Worm (Caenorhabditis elegans): ENCODE results near the gene pitr-5.

- TF ChIP-seq W03F9.2 (tag; optimal IDR thresholded peaks at IDR 0.05), result no peak
- no peak for TF ChIP-seq him-1 (tag; optimal IDR thresholded peaks at IDR 0.05)
- no peak for TF ChIP-seq dao-5 (tag; optimal IDR thresholded peaks at IDR 0.05)
Measured at ce11 chrV:7234726-7235125, 50.1 kb downstream of the pitr-5 start, which contains the start of gene C05C8.5.

All from whole organism, L4/young adult.